Worm (Caenorhabditis elegans): ENCODE data around the gene F56C9.8.

F56C9.8 gene

DNA sequence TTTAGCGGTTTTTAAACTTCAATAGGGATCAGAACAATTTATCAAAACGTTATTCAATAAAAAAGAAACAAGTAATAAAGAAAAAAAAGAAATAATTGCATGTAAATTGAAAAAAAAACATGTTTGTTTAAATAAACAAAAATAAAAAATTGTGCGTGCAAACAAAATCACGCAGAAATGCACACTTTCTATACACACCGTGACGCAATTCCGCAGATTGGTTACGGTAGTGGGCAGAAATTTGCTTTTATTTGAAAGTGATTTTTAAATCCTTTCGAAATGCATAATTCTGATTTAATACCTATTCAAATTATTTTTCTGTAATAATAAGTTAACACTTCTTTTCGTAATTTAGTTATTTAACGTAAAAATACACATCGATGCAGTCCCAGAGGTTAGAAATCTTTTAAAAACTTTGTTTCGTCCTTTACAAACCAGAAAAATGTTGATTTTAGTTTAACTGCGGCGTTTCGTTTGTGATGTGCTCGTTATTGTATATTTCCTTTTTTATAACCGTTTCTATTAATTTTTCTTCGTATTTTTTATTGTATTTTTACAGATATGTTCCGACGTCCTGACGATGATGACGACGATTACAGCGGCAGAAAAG is 26.1 kb downstream of the F56C9.8 start, which contains the start of gene cwf-19L2:
cwf-19L2 (plus strand) TSS at position 560 of the 610 bp plus-strand sequence.
- TF ChIP-seq unc-39 (tag; optimal IDR thresholded peaks at IDR 0.05) (no peak), pha-4 (tag; optimal IDR thresholded peaks at IDR 0.05) (no peak), ceh-43 (GFP tag; optimal IDR thresholded peaks at IDR 0.05) (no peak), flh-1 (GFP tag; optimal IDR thresholded peaks at IDR 0.05) (no peak), lsy-2 (tag; optimal IDR thresholded peaks at IDR 0.05) (peak; percentile 89)

ce11 chrIII:7292569-7292968 is 26.7 kb downstream of the F56C9.8 start:
- TF ChIP-seq blmp-1 (tag; optimal IDR thresholded peaks at IDR 0.05), result peak; percentile 59
- TF ChIP-seq mep-1 (tag; optimal IDR thresholded peaks at IDR 0.05), result no peak
- no peak for TF ChIP-seq M03D4.4 (tag; optimal IDR thresholded peaks at IDR 0.05)

- TF ChIP-seq ces-1 (GFP tag; optimal IDR thresholded peaks at IDR 0.05) (peak; percentile 70), cnd-1 (tag; optimal IDR thresholded peaks at IDR 0.05) (no peak), tbx-8 (GFP tag; optimal IDR thresholded peaks at IDR 0.05) (no peak)
Observed at ce11 chrIII:7291216-7291615, 28.1 kb downstream of the F56C9.8 start.

ce11 chrIII:7290462-7290861 is 28.8 kb downstream of the F56C9.8 start, which contains the start of gene algn-11:
TSS of gene algn-11 (minus strand) at chrIII:7290562.
- TF ChIP-seq zip-8 (tag; optimal IDR thresholded peaks at IDR 0.05) (no peak), unc-39 (tag; optimal IDR thresholded peaks at IDR 0.05) (no peak), ceh-43 (GFP tag; optimal IDR thresholded peaks at IDR 0.05) (no peak), nhr-237 (tag; optimal IDR thresholded peaks at IDR 0.05) (no peak), cnd-1 (tag; optimal IDR thresholded peaks at IDR 0.05) (no peak), ceh-83 (GFP tag; optimal IDR thresholded peaks at IDR 0.05) (no peak), mls-2 (tag; optimal IDR thresholded peaks at IDR 0.05) (no peak), elt-3 (tag; optimal IDR thresholded peaks at IDR 0.05) (no peak), ces-1 (GFP tag; optimal IDR thresholded peaks at IDR 0.05) (no peak), mep-1 (tag; optimal IDR thresholded peaks at IDR 0.05) (no peak), elt-1 (tag; optimal IDR thresholded peaks at IDR 0.05; ENCODE audit: borderline replicate concordance, insufficient read depth) (no peak), blmp-1 (tag; optimal IDR thresholded peaks at IDR 0.05) (no peak)

DNA sequence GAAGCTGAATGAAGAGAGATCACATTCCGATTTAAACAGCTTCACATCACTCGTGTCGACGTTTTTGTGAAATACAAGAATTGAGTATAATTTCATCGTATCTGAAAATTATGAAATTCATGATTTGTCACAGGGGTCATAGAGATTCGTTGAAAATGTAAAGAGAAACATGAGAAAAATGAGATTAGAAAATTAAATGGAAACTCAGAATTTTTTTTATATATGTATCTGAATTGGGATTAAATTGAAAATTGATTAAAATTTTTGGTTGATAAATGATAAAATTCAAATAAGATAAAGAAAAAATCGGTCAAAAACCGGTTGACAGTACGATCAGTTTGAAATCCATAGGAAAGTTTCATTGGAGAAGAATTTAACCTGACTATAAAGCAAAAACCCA is 31.8 kb downstream of the F56C9.8 start, which contains the start of gene ykt-6:
ykt-6 (minus strand) TSS at position 101 of the 400 bp plus-strand sequence.
- no peak for TF ChIP-seq blmp-1 (tag; optimal IDR thresholded peaks at IDR 0.05)

- no peak for TF ChIP-seq zip-8 (tag; optimal IDR thresholded peaks at IDR 0.05)
- no peak for TF ChIP-seq ztf-11 (tag; optimal IDR thresholded peaks at IDR 0.05)
Observed at ce11 chrIII:7285783-7286182, 33.5 kb downstream of the F56C9.8 start, which contains the start of gene pho-5. TSS of gene pho-5 (minus strand) at chrIII:7285883.

- TF ChIP-seq ces-1 (GFP tag; optimal IDR thresholded peaks at IDR 0.05) (peak; percentile 50), M03D4.4 (tag; optimal IDR thresholded peaks at IDR 0.05) (no peak), unc-120 (tag; optimal IDR thresholded peaks at IDR 0.05; ENCODE audit: poor library complexity, severe bottlenecking) (no peak), lsy-2 (tag; optimal IDR thresholded peaks at IDR 0.05) (peak; percentile 45)
Observed at ce11 chrIII:7281179-7281578, 38.1 kb downstream of the F56C9.8 start, which contains the start of gene B0361.3. TSS of gene B0361.3 (plus strand) at chrIII:7281462.

ce11 chrIII:7278491-7278890 is 40.8 kb downstream of the F56C9.8 start:
- TF ChIP-seq blmp-1 (tag; optimal IDR thresholded peaks at IDR 0.05), result no peak
- TF ChIP-seq ces-1 (GFP tag; optimal IDR thresholded peaks at IDR 0.05), result no peak
- TF ChIP-seq snpc-4 (tag; optimal IDR thresholded peaks at IDR 0.05), result no peak
- TF ChIP-seq cnd-1 (tag; optimal IDR thresholded peaks at IDR 0.05), result no peak

DNA sequence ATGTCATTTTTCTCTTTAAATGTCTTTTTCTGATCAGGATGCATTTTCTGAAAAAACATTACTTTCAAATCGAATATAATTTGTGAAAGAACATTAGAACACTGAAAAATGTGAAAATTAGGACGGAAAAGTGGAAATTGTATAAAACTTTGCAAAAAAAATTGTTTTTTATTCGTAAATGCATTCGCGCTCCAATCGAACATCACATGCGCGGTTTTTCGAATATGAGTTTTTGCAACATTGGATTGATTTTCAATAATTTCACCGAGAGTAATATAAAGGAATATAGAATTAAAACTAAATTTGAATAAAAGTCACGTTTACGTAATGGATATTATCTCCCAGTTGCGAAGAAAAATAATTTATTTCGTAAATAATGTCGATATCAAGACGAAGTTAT is 42.1 kb downstream of the F56C9.8 start, which contains the start of the genes spot-1 and B0361.11:
spot-1 (minus strand) TSS at position 47 of the 400 bp plus-strand sequence.
B0361.11 (plus strand) TSS at position 372 of the 400 bp plus-strand sequence.
- TF ChIP-seq cnd-1 (tag; optimal IDR thresholded peaks at IDR 0.05) (no peak), unc-120 (tag; optimal IDR thresholded peaks at IDR 0.05; ENCODE audit: poor library complexity, severe bottlenecking) (no peak), nhr-28 (tag; optimal IDR thresholded peaks at IDR 0.05) (no peak), mab-5 (tag; optimal IDR thresholded peaks at IDR 0.05) (no peak), zip-8 (tag; optimal IDR thresholded peaks at IDR 0.05) (no peak), sptf-1 (tag; optimal IDR thresholded peaks at IDR 0.05) (peak; percentile 10), lsy-2 (tag; optimal IDR thresholded peaks at IDR 0.05) (peak; percentile 75), ceh-39 (tag; optimal IDR thresholded peaks at IDR 0.05) (peak; percentile 45), nhr-237 (tag; optimal IDR thresholded peaks at IDR 0.05) (peak; percentile 59), ces-1 (GFP tag; optimal IDR thresholded peaks at IDR 0.05) (peak; percentile 38), mep-1 (tag; optimal IDR thresholded peaks at IDR 0.05) (peak; percentile 78)
